Worm (Caenorhabditis elegans) whole organism, young adult: Measurements from ENCODE around the gene F18E2.15.

Source experiments
- F37B4.10 ChIP-seq: fragments of 200-800 bp; sonication (Bioruptor generic); IDR thresholded peaks from 2 replicates; pipeline ENCODE4 v1.3.6; 2022; ENCODE audit warnings: missing genetic modification characterization, missing compliant biosample characterization
- Y53G8AR.9 ChIP-seq: fragments of 200-800 bp; sonication (Bioruptor generic); conservative IDR thresholded peaks from 2 replicates; pipeline ENCODE4 v1.3.6; 2022; ENCODE audit warnings: missing genetic modification reagents, missing genetic modification characterization, missing compliant biosample characterization
- Y56A3A.18 ChIP-seq: fragments of 200-800 bp; sonication (Bioruptor generic); IDR thresholded peaks from 2 replicates; pipeline ENCODE4 v1.3.6; 2022; ENCODE audit warnings: missing genetic modification reagents, missing genetic modification characterization, missing compliant biosample characterization
- ama-1 ChIP-seq, 3 experiments: fragments of 150-350 bp in 1 of 3; sonication (generic microtip) in 2 of 3; optimal IDR thresholded peaks; 2 replicates each; lab custom pipeline; 2014 to 2018; ENCODE audit warnings: missing biosample characterization in 2 of 3, missing genetic modification characterization in 2 of 3, missing genetic modification reagents in 2 of 3
- efl-1 ChIP-seq: fragments of 150-350 bp; optimal IDR thresholded peaks from 2 replicates; lab custom pipeline; 2014; ENCODE audit warnings: missing biosample characterization, missing genetic modification reagents, missing genetic modification characterization
- ekl-4 ChIP-seq: fragments of 200-800 bp; sonication (Bioruptor generic); IDR thresholded peaks from 2 replicates; pipeline ENCODE4 v1.3.6; 2022; ENCODE audit warnings: missing genetic modification reagents, missing genetic modification characterization, missing compliant biosample characterization
- hmg-20 ChIP-seq: fragments of 200-800 bp; sonication (Bioruptor generic); IDR thresholded peaks from 2 replicates; pipeline ENCODE4 v1.3.6; 2022; ENCODE audit warnings: missing genetic modification reagents, missing genetic modification characterization, missing compliant biosample characterization
- hsf-1 ChIP-seq: fragments of 200-800 bp; sonication (Bioruptor generic); IDR thresholded peaks from 2 replicates; pipeline ENCODE4 v1.3.6; 2022; ENCODE audit warnings: missing genetic modification reagents, missing genetic modification characterization, missing compliant biosample characterization
- let-526 ChIP-seq: fragments of 200-800 bp; sonication (Bioruptor generic); IDR thresholded peaks from 2 replicates; pipeline ENCODE4 v1.3.6; 2022; ENCODE audit warnings: missing genetic modification reagents, missing genetic modification characterization, missing compliant biosample characterization
- lin-40 ChIP-seq: sonication (generic microtip); optimal IDR thresholded peaks from 2 replicates; lab custom pipeline; 2016; ENCODE audit warnings: missing genetic modification characterization, mild to moderate bottlenecking, missing compliant biosample characterization, missing genotype, missing genetic modification reagents
- lir-1 ChIP-seq: fragments of 200-800 bp; sonication (Bioruptor generic); conservative IDR thresholded peaks from 2 replicates; pipeline ENCODE4 v1.3.6; 2022; ENCODE audit warnings: missing genetic modification reagents, missing genetic modification characterization, missing compliant biosample characterization
- snpc-4 ChIP-seq, 5 experiments: fragments of 150-350 bp in 1 of 5; sonication (generic microtip) in 4 of 5; optimal IDR thresholded peaks; 2 replicates each; lab custom pipeline; 2014 to 2018; ENCODE audit warnings: missing genetic modification characterization in 5 of 5, missing biosample characterization in 3 of 5, antibody characterized with exemption in 2 of 5, mild to moderate bottlenecking in 2 of 5, missing compliant biosample characterization in 2 of 5, missing genotype in 2 of 5, moderate library complexity in 2 of 5, missing genetic modification reagents in 1 of 5
- ztf-25 ChIP-seq: fragments of 200-800 bp; sonication (Bioruptor generic); IDR thresholded peaks from 2 replicates; pipeline ENCODE4 v1.3.6; 2022; ENCODE audit warnings: missing genetic modification reagents, missing genetic modification characterization, missing compliant biosample characterization
- ztf-6 ChIP-seq: fragments of 200-800 bp; sonication (Bioruptor generic); IDR thresholded peaks from 2 replicates; pipeline ENCODE4 v1.3.6; 2022; ENCODE audit warnings: missing genetic modification reagents, missing genetic modification characterization, missing compliant biosample characterization

DNA sequence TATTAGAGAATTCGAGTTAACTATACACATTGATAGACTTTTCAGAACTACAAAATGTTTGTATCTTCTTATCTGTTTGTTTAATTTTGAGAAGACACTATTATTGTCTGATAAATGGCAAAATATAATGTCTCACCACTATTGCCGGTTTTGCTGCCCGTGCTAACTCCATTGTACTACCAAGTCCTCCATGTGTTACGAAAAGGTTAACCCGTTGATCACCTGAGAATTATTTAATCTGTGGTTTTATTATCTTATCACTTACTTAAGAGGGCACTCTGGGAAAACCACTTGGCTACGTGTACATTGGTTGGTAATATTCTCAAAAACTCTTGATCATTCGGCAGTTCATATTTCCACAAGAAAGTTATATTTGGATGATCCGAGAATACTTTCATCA lies 35.1 kb upstream of the F18E2.15 start:
- no peak for TF ChIP-seq hsf-1 (GFP tag; lab: Robert Waterston, UW)
- TF ChIP-seq F37B4.10 (GFP tag; lab: Robert Waterston, UW), result no peak
- no peak for TF ChIP-seq ama-1 (optimal IDR thresholded peaks at IDR 0.05; lab: Kevin White, UChicago)
- no peak for TF ChIP-seq ama-1 (GFP tag; optimal IDR thresholded peaks at IDR 0.05; lab: Kevin White, UChicago)
- no peak for TF ChIP-seq efl-1 (GFP tag; lab: Kevin White, UChicago)
- TF ChIP-seq lir-1 (GFP tag; lab: Robert Waterston, UW), result no peak
- no peak for TF ChIP-seq ztf-25 (GFP tag; lab: Robert Waterston, UW)
- no peak for TF ChIP-seq Y56A3A.18 (GFP tag; lab: Robert Waterston, UW)
- no peak for TF ChIP-seq ekl-4 (GFP tag; lab: Robert Waterston, UW)
- no peak for TF ChIP-seq Y53G8AR.9 (GFP tag; lab: Robert Waterston, UW)
- TF ChIP-seq snpc-4 (GFP tag; optimal IDR thresholded peaks at IDR 0.05; lab: Kevin White, UChicago), result no peak
- TF ChIP-seq snpc-4 (tag; optimal IDR thresholded peaks at IDR 0.05; lab: Kevin White, UChicago), result no peak
- no peak for TF ChIP-seq hmg-20 (GFP tag; lab: Robert Waterston, UW)
- TF ChIP-seq let-526, result no peak
- TF ChIP-seq lin-40 (tag; lab: Kevin White, UChicago), result no peak
- TF ChIP-seq ztf-6 (GFP tag; lab: Robert Waterston, UW), result no peak
